Worm (Caenorhabditis elegans): ENCODE results near the gene R05G9.1.

The R05G9.1 gene

DNA sequence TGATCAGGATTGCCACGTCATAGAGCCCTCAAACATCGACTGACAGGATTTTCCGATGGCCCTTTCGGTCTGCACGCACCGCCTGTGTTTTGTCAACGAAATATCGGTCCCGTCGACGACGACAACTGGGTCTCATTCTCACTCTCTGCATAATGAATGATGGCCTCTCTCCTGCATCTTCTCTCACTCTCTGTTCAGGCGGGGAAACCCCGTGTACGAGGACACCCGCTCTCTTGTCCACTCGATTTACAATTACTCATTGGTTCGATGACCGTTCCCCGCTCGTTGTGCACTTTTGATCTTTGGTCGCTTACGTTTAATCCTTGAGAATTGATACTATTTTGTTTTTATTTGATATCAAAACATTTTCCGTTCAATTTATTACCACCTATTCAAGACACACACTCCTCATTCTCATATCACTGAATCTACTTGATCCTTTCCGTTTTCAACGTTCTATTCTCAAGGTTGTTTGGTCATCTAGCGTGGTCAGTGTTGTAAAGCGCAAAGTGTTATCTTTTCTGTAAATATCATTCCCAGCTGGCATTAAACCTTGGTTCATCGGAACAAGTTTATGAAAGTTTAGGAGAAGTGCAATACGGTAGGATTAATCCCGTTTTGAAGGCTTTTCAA is 19.8 kb downstream of the R05G9.1 start:
- TF ChIP-seq med-1 (GFP tag; optimal IDR thresholded peaks at IDR 0.05; ENCODE audit: insufficient read depth): no peak
- TF ChIP-seq cog-1 (tag; optimal IDR thresholded peaks at IDR 0.05): peak; percentile 51
- TF ChIP-seq ztf-29 (GFP tag; IDR thresholded peaks at IDR 0.05): no peak
- TF ChIP-seq ref-1 (GFP tag; conservative IDR thresholded peaks at IDR 0.05): no peak
- TF ChIP-seq T22C8.4 (GFP tag; IDR thresholded peaks at IDR 0.05): no peak
- 0 out of 2 replicates have a peak, but pooled peaks have one; percentile 69 for TF ChIP-seq ztf-23 (GFP tag; IDR thresholded peaks at IDR 0.05)
- TF ChIP-seq flt-1 (GFP tag; IDR thresholded peaks at IDR 0.05): peak; percentile 70
- TF ChIP-seq klf-2 (GFP tag; conservative IDR thresholded peaks at IDR 0.05): no peak
- 0 out of 2 replicates have a peak, but pooled peaks have one; percentile 47 for TF ChIP-seq tab-1 (GFP tag; IDR thresholded peaks at IDR 0.05)

DNA sequence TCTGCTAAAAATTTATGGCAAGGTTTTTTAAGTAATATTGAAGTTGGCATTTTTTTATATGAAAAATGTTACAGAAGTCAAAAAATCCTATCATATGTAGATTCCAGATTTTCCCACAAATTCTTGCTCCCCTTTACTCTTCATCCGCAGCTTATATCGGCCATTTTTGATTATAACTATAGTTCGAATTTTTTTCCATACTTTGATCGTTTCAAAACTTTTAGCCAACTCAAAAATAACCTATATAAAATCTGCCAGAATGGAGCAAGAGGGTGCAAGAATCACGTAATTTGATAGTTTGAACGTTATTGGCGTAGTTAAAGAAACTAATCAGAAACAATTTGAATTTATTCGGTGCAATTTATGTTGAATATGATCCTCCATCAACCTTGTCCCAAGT is 21.0 kb downstream of the R05G9.1 start:
- TF ChIP-seq ref-1 (GFP tag; conservative IDR thresholded peaks at IDR 0.05): no peak
- no peak for TF ChIP-seq klf-2 (GFP tag; conservative IDR thresholded peaks at IDR 0.05)
- TF ChIP-seq T22C8.4 (GFP tag; IDR thresholded peaks at IDR 0.05): no peak
- TF ChIP-seq ztf-29 (GFP tag; IDR thresholded peaks at IDR 0.05): no peak
- no peak for TF ChIP-seq ztf-23 (GFP tag; IDR thresholded peaks at IDR 0.05)
- no peak for TF ChIP-seq cog-1 (tag; optimal IDR thresholded peaks at IDR 0.05)
- no peak for TF ChIP-seq tab-1 (GFP tag; IDR thresholded peaks at IDR 0.05)
- no peak for TF ChIP-seq flt-1 (GFP tag; IDR thresholded peaks at IDR 0.05)
- no peak for TF ChIP-seq med-1 (GFP tag; optimal IDR thresholded peaks at IDR 0.05; ENCODE audit: insufficient read depth)

DNA sequence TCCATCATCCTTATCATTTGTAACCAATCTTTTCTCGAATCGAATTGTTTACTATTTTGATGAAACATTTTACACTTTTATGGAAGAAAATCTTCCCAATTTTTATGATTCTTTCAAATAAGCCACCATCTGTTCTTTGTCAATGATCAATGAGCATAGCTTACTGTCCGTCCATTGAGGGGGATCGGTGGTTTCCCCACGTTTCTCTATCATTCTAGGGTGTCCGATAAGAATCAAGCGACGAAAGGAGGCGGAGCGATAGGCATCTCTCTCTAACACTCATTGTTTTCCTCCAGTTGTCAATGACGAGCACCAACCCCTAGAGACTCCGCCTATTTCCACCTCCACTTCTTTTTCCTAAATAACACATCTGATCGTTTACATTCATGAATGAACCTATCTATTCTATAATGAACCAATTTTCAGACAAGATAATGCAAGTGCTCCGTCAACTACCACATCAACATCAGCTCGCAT is 21.6 kb downstream of the R05G9.1 start, which contains the start of gene C56E6.2:
Gene C56E6.2, plus strand, starts transcription at position 427 of the 477 bp plus-strand sequence.
- TF ChIP-seq med-1 (GFP tag; optimal IDR thresholded peaks at IDR 0.05; ENCODE audit: insufficient read depth) (no peak), klf-2 (GFP tag; conservative IDR thresholded peaks at IDR 0.05) (no peak), flt-1 (GFP tag; IDR thresholded peaks at IDR 0.05) (no peak), ztf-29 (GFP tag; IDR thresholded peaks at IDR 0.05) (no peak), T22C8.4 (GFP tag; IDR thresholded peaks at IDR 0.05) (no peak), cog-1 (tag; optimal IDR thresholded peaks at IDR 0.05) (no peak), ztf-23 (GFP tag; IDR thresholded peaks at IDR 0.05) (no peak), ref-1 (GFP tag; conservative IDR thresholded peaks at IDR 0.05) (no peak), tab-1 (GFP tag; IDR thresholded peaks at IDR 0.05) (no peak)

DNA sequence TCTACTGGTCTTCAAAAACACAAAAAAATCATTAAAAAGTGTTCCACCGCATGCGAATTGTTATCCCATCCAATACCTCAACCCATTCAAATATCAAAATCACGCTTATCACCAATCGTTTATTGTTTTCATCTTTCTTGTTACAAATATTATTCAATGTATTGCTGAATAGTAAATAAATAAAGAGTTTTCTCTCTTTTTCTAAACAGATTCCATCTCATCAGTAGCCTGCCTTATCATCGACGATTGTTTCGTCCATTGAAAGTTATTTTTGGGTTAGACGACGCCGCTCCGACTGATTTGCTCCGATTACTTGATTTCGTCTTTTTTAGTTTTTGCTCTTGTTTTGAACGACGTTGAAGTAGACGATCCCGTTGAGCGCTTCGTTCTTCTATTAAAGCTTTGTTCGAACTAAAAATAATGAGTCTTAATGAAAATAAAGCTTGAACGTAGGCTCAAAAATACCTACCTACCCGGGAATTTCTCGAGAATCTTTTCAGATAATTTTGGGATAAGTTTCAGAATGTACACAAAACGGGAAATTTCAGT is 23.2 kb downstream of the R05G9.1 start:
- TF ChIP-seq tab-1 (GFP tag; IDR thresholded peaks at IDR 0.05): no peak
- TF ChIP-seq ztf-29 (GFP tag; IDR thresholded peaks at IDR 0.05): no peak
- TF ChIP-seq med-1 (GFP tag; optimal IDR thresholded peaks at IDR 0.05; ENCODE audit: insufficient read depth): no peak
- TF ChIP-seq ref-1 (GFP tag; conservative IDR thresholded peaks at IDR 0.05): no peak
- TF ChIP-seq T22C8.4 (GFP tag; IDR thresholded peaks at IDR 0.05): no peak
- TF ChIP-seq ztf-23 (GFP tag; IDR thresholded peaks at IDR 0.05): no peak

DNA sequence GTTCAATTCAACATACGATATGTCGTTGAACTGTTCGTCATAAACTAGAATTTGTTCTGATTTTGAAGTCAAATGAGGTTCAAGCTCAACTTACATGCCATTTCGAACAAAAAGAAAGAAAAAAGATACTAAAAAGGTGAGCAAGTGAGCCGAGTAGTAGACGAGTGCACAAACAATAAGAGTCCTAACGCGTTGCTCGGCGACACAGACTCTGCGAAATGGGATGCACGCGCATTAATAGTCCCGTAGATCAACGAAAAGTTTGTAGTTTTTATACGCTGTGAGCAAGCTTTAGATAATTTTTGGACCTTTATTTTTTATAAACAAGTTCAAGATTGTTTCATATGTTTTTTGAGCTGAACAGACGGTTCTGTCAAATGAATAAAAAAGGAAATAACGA is 25.7 kb downstream of the R05G9.1 start, which contains the start of gene C56E6.4:
Gene C56E6.4, minus strand, starts transcription at position 101 of the 400 bp plus-strand sequence.
- TF ChIP-seq ref-1 (GFP tag; conservative IDR thresholded peaks at IDR 0.05): no peak
- no peak for TF ChIP-seq ztf-23 (GFP tag; IDR thresholded peaks at IDR 0.05)
- TF ChIP-seq flt-1 (GFP tag; IDR thresholded peaks at IDR 0.05): no peak
- no peak for TF ChIP-seq cog-1 (tag; optimal IDR thresholded peaks at IDR 0.05)
- TF ChIP-seq med-1 (GFP tag; optimal IDR thresholded peaks at IDR 0.05; ENCODE audit: insufficient read depth): no peak
- no peak for TF ChIP-seq ztf-29 (GFP tag; IDR thresholded peaks at IDR 0.05)
- no peak for TF ChIP-seq tab-1 (GFP tag; IDR thresholded peaks at IDR 0.05)
- TF ChIP-seq T22C8.4 (GFP tag; IDR thresholded peaks at IDR 0.05): no peak

DNA sequence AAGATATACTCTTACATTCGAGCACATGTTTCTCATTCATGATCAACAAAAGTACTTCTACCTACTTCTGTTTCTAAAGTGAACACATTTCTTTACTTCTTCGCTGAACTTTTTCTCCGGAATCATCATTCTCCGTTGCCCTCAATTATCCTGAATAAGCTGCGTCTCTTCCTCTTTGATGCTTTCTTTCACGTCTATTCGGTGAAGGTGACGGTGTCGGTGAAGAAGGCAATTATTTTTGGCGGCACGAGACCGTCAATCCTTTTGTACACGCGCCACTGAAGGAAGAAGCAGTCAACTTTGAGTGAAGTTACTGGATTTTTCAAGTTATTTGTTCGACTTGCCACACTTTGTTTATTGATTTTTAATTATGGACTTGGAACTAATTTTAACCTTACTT is 28.6 kb downstream of the R05G9.1 start, which contains the start of gene abch-1:
Gene abch-1, minus strand, starts transcription at position 101 of the 400 bp plus-strand sequence.
- TF ChIP-seq med-1 (GFP tag; optimal IDR thresholded peaks at IDR 0.05; ENCODE audit: insufficient read depth) (no peak), T22C8.4 (GFP tag; IDR thresholded peaks at IDR 0.05) (no peak), cog-1 (tag; optimal IDR thresholded peaks at IDR 0.05) (no peak)

DNA sequence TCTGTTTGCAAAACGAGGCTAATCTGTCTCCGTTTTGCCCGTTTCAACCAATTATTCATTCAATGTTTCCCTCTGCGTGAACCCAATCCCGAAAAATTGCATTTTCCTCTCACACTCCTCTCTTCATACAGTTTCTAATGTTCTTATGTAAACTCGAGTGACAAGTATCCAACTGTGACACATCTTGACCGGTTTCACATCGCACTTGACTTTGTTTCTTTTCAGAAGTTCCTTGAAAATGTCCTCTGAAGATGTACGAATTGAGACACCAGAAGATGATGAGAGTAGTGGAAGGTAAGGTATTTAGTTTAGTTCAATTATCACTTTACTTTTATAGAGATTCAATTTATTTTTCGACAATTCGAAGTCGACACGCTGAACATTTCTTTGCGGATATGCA is 29.0 kb downstream of the R05G9.1 start, which contains the start of gene abcx-1:
Gene abcx-1, plus strand, starts transcription at position 224 of the 400 bp plus-strand sequence.
- TF ChIP-seq ztf-23 (GFP tag; IDR thresholded peaks at IDR 0.05) (no peak), med-1 (GFP tag; optimal IDR thresholded peaks at IDR 0.05; ENCODE audit: insufficient read depth) (no peak), ref-1 (GFP tag; conservative IDR thresholded peaks at IDR 0.05) (no peak), ztf-29 (GFP tag; IDR thresholded peaks at IDR 0.05) (no peak), klf-2 (GFP tag; conservative IDR thresholded peaks at IDR 0.05) (no peak), tab-1 (GFP tag; IDR thresholded peaks at IDR 0.05) (no peak), cog-1 (tag; optimal IDR thresholded peaks at IDR 0.05) (no peak), T22C8.4 (GFP tag; IDR thresholded peaks at IDR 0.05) (no peak), flt-1 (GFP tag; IDR thresholded peaks at IDR 0.05) (no peak)

DNA sequence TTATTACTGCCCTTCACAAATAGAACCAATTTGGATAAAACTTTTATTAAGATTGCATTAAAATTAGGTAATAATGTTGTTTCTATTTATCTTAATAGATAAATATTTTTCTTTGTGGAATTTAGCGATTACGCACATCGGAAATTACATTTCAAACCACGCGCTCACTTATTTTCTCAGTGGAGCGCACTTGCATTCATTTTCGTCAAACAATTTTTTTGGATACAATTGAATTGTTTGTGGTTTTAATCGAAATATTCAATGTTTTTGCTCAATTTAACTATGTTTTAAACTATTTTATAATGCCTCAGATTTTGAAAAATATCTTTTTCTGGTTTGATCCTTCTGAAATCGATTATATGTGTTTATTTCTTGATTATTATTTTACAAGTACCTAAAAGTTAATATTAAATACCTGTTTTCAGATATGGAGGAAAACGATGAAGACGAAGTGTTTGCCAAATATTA is 33.0 kb downstream of the R05G9.1 start, which contains the start of gene utp-20:
Gene utp-20, plus strand, starts transcription at position 418 of the 468 bp plus-strand sequence.
- TF ChIP-seq ztf-23 (GFP tag; IDR thresholded peaks at IDR 0.05): no peak
- peak; percentile 14 for TF ChIP-seq cog-1 (tag; optimal IDR thresholded peaks at IDR 0.05)

DNA sequence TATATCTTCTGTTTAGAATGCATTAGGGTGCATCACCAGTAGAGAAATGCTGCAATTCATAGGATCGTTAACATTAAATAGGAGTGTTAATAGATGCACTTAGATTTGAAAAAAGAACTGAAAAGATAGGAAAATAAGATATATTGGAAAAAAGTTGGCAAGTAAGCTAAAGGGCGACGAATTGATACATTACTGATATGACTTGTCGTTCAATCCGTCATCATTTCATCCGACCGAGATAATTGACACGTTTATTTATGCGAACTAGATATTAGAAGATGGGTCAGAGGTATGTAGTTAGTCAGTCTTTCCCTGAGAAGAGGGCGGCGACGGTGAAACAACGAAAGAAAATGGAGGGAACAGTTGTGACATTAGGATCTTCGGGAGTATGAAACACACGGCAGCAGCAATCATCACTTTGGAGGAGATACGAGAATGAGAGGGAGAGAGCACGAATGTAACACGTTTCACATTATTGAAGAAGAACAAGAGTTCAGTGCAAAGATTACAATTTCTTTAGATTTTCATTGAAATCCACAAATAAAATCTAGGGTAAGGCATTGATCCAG is 42.0 kb downstream of the R05G9.1 start, which contains the start of gene lron-15:
Gene lron-15, minus strand, starts transcription at position 51 of the 569 bp plus-strand sequence.
- TF ChIP-seq flt-1 (GFP tag; IDR thresholded peaks at IDR 0.05) (no peak), ref-1 (GFP tag; conservative IDR thresholded peaks at IDR 0.05) (no peak), T22C8.4 (GFP tag; IDR thresholded peaks at IDR 0.05) (no peak), klf-2 (GFP tag; conservative IDR thresholded peaks at IDR 0.05) (no peak), cog-1 (tag; optimal IDR thresholded peaks at IDR 0.05) (no peak), tab-1 (GFP tag; IDR thresholded peaks at IDR 0.05) (no peak), ztf-29 (GFP tag; IDR thresholded peaks at IDR 0.05) (no peak), ztf-23 (GFP tag; IDR thresholded peaks at IDR 0.05) (no peak), med-1 (GFP tag; optimal IDR thresholded peaks at IDR 0.05; ENCODE audit: insufficient read depth) (no peak)

Data from whole organism, midembryonic.